Fruit fly (Drosophila melanogaster) whole organism, pupa: ENCODE measurements around the gene Nup205.

Source experiments
- CG13204 ChIP-seq: fragments of 200-800 bp; sonication (Bioruptor generic); optimal IDR thresholded peaks from 2 replicates; lab custom pipeline; 2018; ENCODE audit warnings: missing biosample characterization, mild to moderate bottlenecking, missing genetic modification characterization, moderate library complexity
- CG14655 ChIP-seq: fragments of 200-800 bp; sonication (Bioruptor generic); optimal IDR thresholded peaks from 3 replicates; lab custom pipeline; 2017; ENCODE audit warnings: mild to moderate bottlenecking, missing biosample characterization, missing genetic modification reagents, missing genetic modification characterization
- CG8159 ChIP-seq: fragments of 200-800 bp; sonication (Bioruptor generic); optimal IDR thresholded peaks from 3 replicates; lab custom pipeline; 2018; ENCODE audit warnings: missing biosample characterization, mild to moderate bottlenecking, missing genetic modification characterization, moderate library complexity
- CG8301 ChIP-seq: fragments of 200-800 bp; sonication (Bioruptor generic); optimal IDR thresholded peaks from 2 replicates; lab custom pipeline; 2018; ENCODE audit warnings: missing biosample characterization, mild to moderate bottlenecking, missing genetic modification characterization
- Ets98B ChIP-seq: fragments of 200-800 bp; sonication (Bioruptor generic); IDR thresholded peaks from 2 replicates; pipeline ENCODE4 v1.3.6; 2022; ENCODE audit warnings: missing biosample characterization, missing genetic modification characterization
- Pif1B ChIP-seq: fragments of 200-800 bp; sonication (Bioruptor generic); optimal IDR thresholded peaks from 3 replicates; lab custom pipeline; 2016; ENCODE audit warnings: missing biosample characterization, missing genetic modification characterization

- no peak for TF ChIP-seq Ets98B (GFP tag; lab: Robert Waterston, UW)
- no peak for TF ChIP-seq Pif1B (GFP tag; lab: Kevin White, UChicago)
- no peak for TF ChIP-seq CG8301 (tag; lab: Kevin White, UChicago)
- TF ChIP-seq CG13204 (GFP tag; lab: Kevin White, UChicago) = no peak
- no peak for TF ChIP-seq CG14655 (GFP tag; lab: Kevin White, UChicago)
- TF ChIP-seq CG8159 (tag; lab: Kevin White, UChicago) = no peak
Observed at dm6 chrX:19825191-19825590, 26.8 kb upstream of the Nup205 start.
